Worm (Caenorhabditis elegans) whole organism, L4 larva: ENCODE measurements around the gene fipr-27.
"Not testable (repeated sequence)": the region's sequence is repeated elsewhere in the genome, so short reads cannot be mapped to it uniquely, and the experiment has no call there.

ENCODE experiments used
- F26F4.8 ChIP-seq: fragments of 200-800 bp; sonication (Bioruptor generic); conservative IDR thresholded peaks from 2 replicates; pipeline ENCODE4 v1.3.6; 2022; ENCODE audit warnings: missing genetic modification characterization, missing compliant biosample characterization
- F49E8.2 ChIP-seq: sonication (generic microtip); optimal IDR thresholded peaks from 2 replicates; lab custom pipeline; 2016; ENCODE audit warnings: missing compliant biosample characterization, mild to moderate bottlenecking, missing genetic modification characterization, borderline replicate concordance
- T20F7.1 ChIP-seq: fragments of 200-800 bp; sonication (Bioruptor generic); optimal IDR thresholded peaks from 2 replicates; lab custom pipeline; 2018; ENCODE audit warnings: mild to moderate bottlenecking, missing genetic modification characterization, missing compliant biosample characterization
- T26A8.4 ChIP-seq: fragments of 200-800 bp; sonication (Bioruptor generic); IDR thresholded peaks from 2 replicates; pipeline ENCODE4 v1.3.6; 2022; ENCODE audit warnings: missing genetic modification characterization, missing compliant biosample characterization
- Y105C5A.15 ChIP-seq: fragments of 200-800 bp; sonication (Bioruptor generic); IDR thresholded peaks from 2 replicates; pipeline ENCODE4 v1.3.6; 2022; ENCODE audit warnings: missing genetic modification characterization, missing compliant biosample characterization
- ces-1 ChIP-seq: fragments of 150-350 bp; sonication (generic microtip); optimal IDR thresholded peaks from 4 replicates; lab custom pipeline; 2014; ENCODE audit warnings: missing biosample characterization, missing genetic modification reagents, missing genetic modification characterization
- daf-16 ChIP-seq, 3 experiments: sonication (generic microtip); optimal IDR thresholded peaks; 2 replicates each; lab custom pipeline; 2016 to 2017; ENCODE audit warnings: missing genetic modification characterization in 3 of 3, missing genetic modification reagents in 3 of 3, mild to moderate bottlenecking in 2 of 3, missing compliant biosample characterization in 2 of 3, missing biosample characterization in 1 of 3, moderate library complexity in 1 of 3
- dmd-6 ChIP-seq: fragments of 200-800 bp; sonication (Bioruptor generic); IDR thresholded peaks from 2 replicates; pipeline ENCODE4 v1.3.6; 2022; ENCODE audit warnings: missing genetic modification reagents, missing genetic modification characterization, missing compliant biosample characterization
- dve-1 ChIP-seq: sonication (generic microtip); optimal IDR thresholded peaks from 2 replicates; lab custom pipeline; 2017; ENCODE audit warnings: antibody characterized with exemption, mild to moderate bottlenecking, missing genetic modification characterization, missing compliant biosample characterization; ENCODE audit not compliant: insufficient read depth
- hlh-11 ChIP-seq: fragments of 200-800 bp; sonication (Bioruptor generic); optimal IDR thresholded peaks from 2 replicates; lab custom pipeline; 2018; ENCODE audit warnings: mild to moderate bottlenecking, missing genetic modification characterization, missing compliant biosample characterization
- lin-13 ChIP-seq: fragments of 150-350 bp; optimal IDR thresholded peaks from 2 replicates; lab custom pipeline; 2014; ENCODE audit warnings: missing biosample characterization, missing genetic modification reagents, missing genetic modification characterization
- lin-29 ChIP-seq: fragments of 200-800 bp; sonication (Bioruptor generic); IDR thresholded peaks from 2 replicates; pipeline ENCODE4 v1.3.6; 2022; ENCODE audit warnings: missing genetic modification reagents, missing genetic modification characterization, missing compliant biosample characterization
- mxl-3 ChIP-seq: fragments of 200-800 bp; sonication (Bioruptor generic); optimal IDR thresholded peaks from 2 replicates; lab custom pipeline; 2018; ENCODE audit warnings: mild to moderate bottlenecking, missing genetic modification characterization, missing compliant biosample characterization
- nhr-11 ChIP-seq: fragments of 150-350 bp; optimal IDR thresholded peaks from 2 replicates; lab custom pipeline; 2014; ENCODE audit warnings: missing biosample characterization, missing genetic modification characterization
- nhr-237 ChIP-seq: sonication (generic microtip); optimal IDR thresholded peaks from 2 replicates; lab custom pipeline; 2017; ENCODE audit warnings: missing biosample characterization, missing genetic modification characterization
- nhr-28 ChIP-seq: fragments of 150-350 bp; optimal IDR thresholded peaks from 2 replicates; lab custom pipeline; 2014; ENCODE audit warnings: missing biosample characterization, missing genetic modification characterization
- nhr-41 ChIP-seq: fragments of 200-800 bp; sonication (Bioruptor generic); IDR thresholded peaks from 2 replicates; pipeline ENCODE4 v1.3.6; 2022; ENCODE audit warnings: missing genetic modification reagents, missing genetic modification characterization, missing compliant biosample characterization
- nhr-48 ChIP-seq: sonication (generic microtip); optimal IDR thresholded peaks from 2 replicates; lab custom pipeline; 2016; ENCODE audit warnings: mild to moderate bottlenecking, missing genetic modification characterization, missing compliant biosample characterization
- pqm-1 ChIP-seq: sonication (generic microtip); optimal IDR thresholded peaks from 2 replicates; lab custom pipeline; 2017; ENCODE audit warnings: missing biosample characterization, missing genetic modification characterization
- set-16 ChIP-seq: fragments of 200-800 bp; sonication (Bioruptor generic); IDR thresholded peaks from 2 replicates; pipeline ENCODE4 v1.3.6; 2022; ENCODE audit warnings: missing genetic modification reagents, missing genetic modification characterization, missing compliant biosample characterization
- skn-1 ChIP-seq: fragments of 150-350 bp; optimal IDR thresholded peaks from 2 replicates; lab custom pipeline; 2014; ENCODE audit warnings: missing biosample characterization, missing genetic modification characterization
- snpc-1.2 ChIP-seq: fragments of 200-800 bp; sonication (Bioruptor generic); IDR thresholded peaks from 2 replicates; pipeline ENCODE4 v1.3.6; 2022; ENCODE audit warnings: missing genetic modification reagents, missing genetic modification characterization, missing compliant biosample characterization
- spr-3 ChIP-seq: fragments of 200-800 bp; sonication (Bioruptor generic); optimal IDR thresholded peaks from 2 replicates; lab custom pipeline; 2018; ENCODE audit warnings: mild to moderate bottlenecking, missing genetic modification characterization, missing compliant biosample characterization
- unc-62 ChIP-seq, 3 experiments: fragments of 150-350 bp in 1 of 3; sonication (generic microtip); optimal IDR thresholded peaks in 2 of 3; peaks in 1 of 3; 1 replicate in 1 of 3; 2 replicates in 2 of 3; lab custom pipeline; 2014 to 2017; ENCODE audit warnings: missing biosample characterization in 3 of 3, missing genetic modification characterization in 3 of 3, missing genetic modification reagents in 3 of 3, missing genotype in 1 of 3
- zfp-3 ChIP-seq: fragments of 200-800 bp; sonication (Bioruptor generic); conservative IDR thresholded peaks from 2 replicates; pipeline ENCODE4 v1.3.6; 2022; ENCODE audit warnings: missing genetic modification reagents, missing genetic modification characterization, missing compliant biosample characterization
- ztf-11 ChIP-seq: fragments of 150-350 bp; optimal IDR thresholded peaks from 2 replicates; lab custom pipeline; 2014; ENCODE audit warnings: missing biosample characterization, missing genetic modification characterization

Gene fipr-27

ce11 chrIV:16610810-16611209 is 19.9 kb upstream of the fipr-27 start:
- TF ChIP-seq snpc-1.2 (GFP tag; lab: Robert Waterston, UW) = peak; percentile 78

ce11 chrIV:16615122-16615521 is 15.6 kb upstream of the fipr-27 start:
- 0 out of 2 replicates have a peak, but pooled peaks have one; percentile 42 for TF ChIP-seq snpc-1.2 (GFP tag; lab: Robert Waterston, UW)
- TF ChIP-seq, all 104 proteins: peak for 1; not testable (repeated sequence) for 103

- TF ChIP-seq dve-1 (no peak), nhr-237 (tag; lab: Kevin White, UChicago) (no peak), Y105C5A.15 (GFP tag; lab: Robert Waterston, UW) (no peak), nhr-28 (tag; lab: Kevin White, UChicago) (no peak), nhr-48 (tag; lab: Kevin White, UChicago) (no peak), mxl-3 (GFP tag; lab: Kevin White, UChicago) (no peak), T20F7.1 (GFP tag; lab: Kevin White, UChicago) (no peak), zfp-3 (GFP tag; lab: Robert Waterston, UW) (no peak), set-16 (GFP tag; lab: Robert Waterston, UW) (peak; percentile 53; the same call in 1 of the 2 replicates), snpc-1.2 (GFP tag; lab: Robert Waterston, UW) (peak; percentile 51; the same call in 1 of the 2 replicates), spr-3 (no peak)
These were observed 8.2 kb upstream of the fipr-27 start for ce11 chrIV:16622522-16622921.

ce11 chrIV:16623087-16623486 is 7.6 kb upstream of the fipr-27 start:
- TF ChIP-seq snpc-1.2 (GFP tag; lab: Robert Waterston, UW) = peak; percentile 83

- TF ChIP-seq ztf-11, skn-1, F49E8.2 (tag; lab: Kevin White, UChicago): not testable (repeated sequence)
- TF ChIP-seq, all 104 proteins: peak for 0; not testable (repeated sequence) for 104
These were observed 4.8 kb upstream of the fipr-27 start, which contains the start of gene fip-7 for ce11 chrIV:16625909-16626308. Gene fip-7 (plus strand): TSS chrIV:16626209.

ce11 chrIV:16627676-16628075 is 3.0 kb upstream of the fipr-27 start, which contains the start of gene fipr-28:
Gene fipr-28 (plus strand): TSS chrIV:16627976.
- TF ChIP-seq unc-62 (GFP tag; optimal IDR thresholded peaks at IDR 0.05 in 1 of 2; lab: Kevin White, UChicago) (no peak), unc-62 (tag; optimal IDR thresholded peaks at IDR 0.05; lab: Kevin White, UChicago) (no peak)

ce11 chrIV:16629090-16629489 is 1.6 kb upstream of the fipr-27 start, which contains the start of gene Y51H4A.936:
Gene Y51H4A.936 (plus strand): TSS chrIV:16629390.
- TF ChIP-seq T26A8.4 (GFP tag; lab: Robert Waterston, UW) (no peak), ces-1 (GFP tag; lab: Kevin White, UChicago) (no peak), set-16 (GFP tag; lab: Robert Waterston, UW) (no peak), unc-62 (GFP tag; optimal IDR thresholded peaks at IDR 0.05 in 1 of 2; lab: Kevin White, UChicago) (no peak), unc-62 (tag; optimal IDR thresholded peaks at IDR 0.05; lab: Kevin White, UChicago) (no peak), nhr-41 (GFP tag; lab: Robert Waterston, UW) (no peak), lin-13 (no peak), nhr-48 (tag; lab: Kevin White, UChicago) (no peak), mxl-3 (GFP tag; lab: Kevin White, UChicago) (no peak), lin-29 (no peak), daf-16 (GFP tag; optimal IDR thresholded peaks at IDR 0.05; lab: Kevin White, UChicago) (no peak), daf-16 (tag; optimal IDR thresholded peaks at IDR 0.05; lab: Kevin White, UChicago) (no peak), dve-1 (no peak), skn-1 (tag; lab: Kevin White, UChicago) (no peak), ztf-11 (tag; lab: Kevin White, UChicago) (no peak), dmd-6 (no peak), pqm-1 (tag; lab: Kevin White, UChicago) (no peak), hlh-11 (tag; lab: Kevin White, UChicago) (no peak), F26F4.8 (GFP tag; lab: Robert Waterston, UW) (no peak), nhr-11 (tag; lab: Kevin White, UChicago) (no peak), Y105C5A.15 (GFP tag; lab: Robert Waterston, UW) (no peak)
- TF ChIP-seq, all 104 proteins: peak for 0
